Fruit fly (Drosophila melanogaster): ENCODE results near the gene Pdha.
A peak's percentile ranks its signal among the peaks of the same experiment; 100 is the strongest.

Pdha gene

DNA sequence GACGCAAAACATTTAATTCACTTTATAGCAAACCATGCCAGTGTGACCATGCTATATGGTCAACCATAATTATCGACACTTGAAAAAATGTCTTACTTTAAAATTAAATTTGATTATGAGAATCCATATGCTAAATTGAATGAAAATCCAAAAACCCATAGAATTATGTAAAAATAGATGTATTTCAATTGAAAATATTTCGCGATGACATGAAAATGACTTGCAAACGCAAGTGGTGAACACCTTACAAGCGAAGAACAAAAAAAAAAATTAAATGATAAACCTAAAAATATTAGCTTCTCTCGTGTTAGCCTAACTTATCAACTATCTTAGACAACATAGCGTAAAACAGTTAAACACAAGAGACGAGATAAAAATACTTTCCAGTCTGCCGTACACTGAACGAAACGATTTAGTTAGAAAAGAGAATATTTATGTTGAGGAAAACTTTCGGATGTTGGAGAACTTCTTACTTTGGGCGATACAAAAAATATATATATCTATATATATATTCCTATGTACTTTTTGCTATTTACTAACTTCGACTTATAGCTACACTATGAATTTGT lies 22.2 kb upstream of the Pdha start (continued):
- 0 out of 3 replicates have a peak, but pooled peaks have one; percentile 22 for TF ChIP-seq dysf (GFP tag; IDR thresholded peaks at IDR 0.05)
- TF ChIP-seq Neu2 (GFP tag; optimal IDR thresholded peaks at IDR 0.05; ENCODE audit: borderline replicate concordance): no peak
- TF ChIP-seq CG15696 (tag; optimal IDR thresholded peaks at IDR 0.05): peak; percentile 19
- TF ChIP-seq sug (tag; optimal IDR thresholded peaks at IDR 0.05): no peak
- peak; percentile 13 for TF ChIP-seq CG5245 (GFP tag; optimal IDR thresholded peaks at IDR 0.05)
- peak; percentile 71 for TF ChIP-seq CG6689 (GFP tag; IDR thresholded peaks at IDR 0.05)
- TF ChIP-seq CG17385 (GFP tag; optimal IDR thresholded peaks at IDR 0.05): peak; percentile 59

DNA sequence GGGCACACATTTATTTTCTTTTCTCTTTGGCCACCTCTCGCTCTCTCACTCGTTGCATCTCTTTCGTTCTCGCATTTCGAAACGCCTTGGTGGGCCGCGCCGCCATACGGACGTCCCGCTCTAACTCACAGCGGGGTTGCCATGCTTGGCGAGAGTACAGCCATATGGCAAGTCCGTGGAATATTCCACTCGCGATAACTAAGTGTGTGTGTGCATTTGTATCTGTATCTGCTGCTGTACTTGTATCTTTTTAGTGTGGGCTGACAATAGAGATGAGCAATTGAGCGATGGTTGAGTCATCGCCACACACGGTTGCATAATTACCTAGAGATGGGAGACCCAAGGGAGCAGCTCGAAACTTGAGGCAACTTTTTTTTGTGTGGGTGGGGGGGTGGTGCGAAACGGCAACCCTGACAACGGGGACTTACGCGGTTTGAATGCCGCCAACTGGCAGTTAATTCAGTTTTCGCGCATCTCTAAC lies 17.6 kb upstream of the Pdha start:
- no peak for TF ChIP-seq h (optimal IDR thresholded peaks at IDR 0.05)
- peak; percentile 89 for TF ChIP-seq CG18599 (GFP tag; optimal IDR thresholded peaks at IDR 0.05)
- peak; percentile 74 for TF ChIP-seq Abd-B (GFP tag; optimal IDR thresholded peaks at IDR 0.05)
- TF ChIP-seq CG1832 (GFP tag; optimal IDR thresholded peaks at IDR 0.05): peak; percentile 98
- TF ChIP-seq unc-4 (GFP tag; IDR thresholded peaks at IDR 0.05; ENCODE audit: partially characterized antibody): peak; percentile 81
- TF ChIP-seq CG17385 (GFP tag; optimal IDR thresholded peaks at IDR 0.05): peak; percentile 76
- TF ChIP-seq sd (tag; optimal IDR thresholded peaks at IDR 0.05): peak; percentile 90
- TF ChIP-seq CG10147 (GFP tag; optimal IDR thresholded peaks at IDR 0.05): peak; percentile 65
- TF ChIP-seq CG6683 (GFP tag; optimal IDR thresholded peaks at IDR 0.05): peak; percentile 74
- TF ChIP-seq gsb-n (tag; optimal IDR thresholded peaks at IDR 0.05): peak; percentile 23
- TF ChIP-seq fd96Cb (tag; optimal IDR thresholded peaks at IDR 0.05): peak; percentile 67
- no peak for TF ChIP-seq CG3407 (GFP tag; optimal IDR thresholded peaks at IDR 0.05)
- TF ChIP-seq dimm (GFP tag; IDR thresholded peaks at IDR 0.05): peak; percentile 46; the same call in 1 of the 2 replicates
- peak; percentile 83 for TF ChIP-seq pum (GFP tag; optimal IDR thresholded peaks at IDR 0.05)
- peak; percentile 68 for TF ChIP-seq Sry-β (GFP tag; optimal IDR thresholded peaks at IDR 0.05)
- TF ChIP-seq ro (GFP tag; IDR thresholded peaks at IDR 0.05): peak; percentile 37; the same call in 1 of the 2 replicates
- peak; percentile 91 for TF ChIP-seq CG16779 (GFP tag; IDR thresholded peaks at IDR 0.05)
- peak; percentile 70 for TF ChIP-seq CG5245 (GFP tag; optimal IDR thresholded peaks at IDR 0.05)
- TF ChIP-seq gt (GFP tag; IDR thresholded peaks at IDR 0.05): peak; percentile 67
- peak; percentile 89 for TF ChIP-seq CG11085 (GFP tag; IDR thresholded peaks at IDR 0.05)
- peak; percentile 77; the same call in 2 of the 3 replicates for TF ChIP-seq hb (GFP tag; IDR thresholded peaks at IDR 0.05; ENCODE audit: partially characterized antibody)
- TF ChIP-seq nom (GFP tag; optimal IDR thresholded peaks at IDR 0.05): peak; percentile 57
- peak; percentile 48; the same call in 1 of the 3 replicates for TF ChIP-seq C15 (GFP tag; IDR thresholded peaks at IDR 0.05)
- TF ChIP-seq CG12769 (tag; optimal IDR thresholded peaks at IDR 0.05): peak; percentile 95
- TF ChIP-seq Fer1 (GFP tag; optimal IDR thresholded peaks at IDR 0.05): peak; percentile 83
- TF ChIP-seq Opbp (GFP tag; IDR thresholded peaks at IDR 0.05; ENCODE audit: partially characterized antibody): peak; percentile 78; the same call in 2 of the 3 replicates
- TF ChIP-seq CG13123 (GFP tag; optimal IDR thresholded peaks at IDR 0.05): peak; percentile 66
- peak; percentile 77 for TF ChIP-seq CG9727 (GFP tag; optimal IDR thresholded peaks at IDR 0.05)
- TF ChIP-seq Nf-YB (GFP tag; optimal IDR thresholded peaks at IDR 0.05): peak; percentile 79
- peak; percentile 94 for TF ChIP-seq CG34422 (GFP tag; IDR thresholded peaks at IDR 0.05)
- TF ChIP-seq emc (GFP tag; optimal IDR thresholded peaks at IDR 0.05): peak; percentile 72
- peak; percentile 34 for TF ChIP-seq ATbp (GFP tag; optimal IDR thresholded peaks at IDR 0.05)
- TF ChIP-seq CG6175 (GFP tag; IDR thresholded peaks at IDR 0.05): peak; percentile 87
- peak; percentile 56 for TF ChIP-seq Usf (GFP tag; optimal IDR thresholded peaks at IDR 0.05)
- TF ChIP-seq CG4617 (GFP tag; optimal IDR thresholded peaks at IDR 0.05; ENCODE audit: borderline replicate concordance): peak; percentile 78
- TF ChIP-seq CG4730 (GFP tag; IDR thresholded peaks at IDR 0.05): peak; percentile 88
- TF ChIP-seq zfh1 (GFP tag; IDR thresholded peaks at IDR 0.05): peak; percentile 91
- peak; percentile 84 for TF ChIP-seq CG31224 (GFP tag; IDR thresholded peaks at IDR 0.05)
- peak; percentile 85 for TF ChIP-seq sr (GFP tag; IDR thresholded peaks at IDR 0.05)
- TF ChIP-seq toy (GFP tag; IDR thresholded peaks at IDR 0.05): peak; percentile 54
- peak; percentile 98 for TF ChIP-seq Med (GFP tag)
- TF ChIP-seq CG11247 (GFP tag; IDR thresholded peaks at IDR 0.05): peak; percentile 91
